Fruit fly (Drosophila melanogaster) whole organism, embryonic: Measurements from ENCODE around the gene Psa.
A peak's percentile ranks its signal among the peaks of the same experiment; 100 is the strongest.

ENCODE experiments used
- Aef1 ChIP-seq: fragments of 200-800 bp; sonication (Bioruptor generic); IDR thresholded peaks from 3 replicates; pipeline ENCODE4 v1.3.6; 2022; ENCODE audit warnings: missing biosample characterization, missing genetic modification characterization
- Atf3 ChIP-seq: fragments of 200-800 bp; sonication (Bioruptor generic); optimal IDR thresholded peaks from 3 replicates; lab custom pipeline; 2016; ENCODE audit warnings: missing biosample characterization, missing genetic modification characterization
- CG12104 ChIP-seq: fragments of 200-800 bp; sonication (Bioruptor generic); optimal IDR thresholded peaks from 3 replicates; lab custom pipeline; 2016; ENCODE audit warnings: missing biosample characterization, missing genetic modification characterization
- CG12769 ChIP-seq: fragments of 200-800 bp; sonication (Bioruptor generic); optimal IDR thresholded peaks from 2 replicates; lab custom pipeline; 2019; ENCODE audit warnings: missing biosample characterization, mild to moderate bottlenecking, missing genetic modification characterization, moderate library complexity
- CG14860 ChIP-seq: fragments of 200-800 bp; sonication (Bioruptor generic); IDR thresholded peaks from 3 replicates; pipeline ENCODE4 v1.3.6; 2022; ENCODE audit warnings: missing biosample characterization, missing genetic modification characterization; ENCODE audit not compliant: partially characterized antibody
- CG15514 ChIP-seq: fragments of 200-800 bp; sonication (Bioruptor generic); optimal IDR thresholded peaks from 3 replicates; lab custom pipeline; 2017; ENCODE audit warnings: missing biosample characterization, missing genetic modification characterization, mild to moderate bottlenecking, moderate library complexity, missing genetic modification reagents
- CG16813 ChIP-seq: fragments of 200-800 bp; sonication (Bioruptor generic); IDR thresholded peaks from 3 replicates; pipeline ENCODE4 v1.3.6; 2022; ENCODE audit warnings: missing biosample characterization, missing genetic modification characterization; ENCODE audit not compliant: partially characterized antibody
- CG16863 ChIP-seq: fragments of 200-800 bp; sonication (Bioruptor generic); optimal IDR thresholded peaks from 3 replicates; lab custom pipeline; 2016; ENCODE audit warnings: missing biosample characterization, missing genetic modification characterization
- CG18476 ChIP-seq: fragments of 200-800 bp; sonication (Bioruptor generic); optimal IDR thresholded peaks from 2 replicates; lab custom pipeline; 2016; ENCODE audit warnings: missing biosample characterization, mild to moderate bottlenecking, missing genetic modification characterization
- CG2199 ChIP-seq: fragments of 200-800 bp; sonication (Bioruptor generic); IDR thresholded peaks from 3 replicates; pipeline ENCODE4 v1.3.6; 2022; ENCODE audit warnings: missing biosample characterization, missing genetic modification characterization
- CG31388 ChIP-seq: fragments of 200-800 bp; sonication (Bioruptor generic); optimal IDR thresholded peaks from 2 replicates; lab custom pipeline; 2016; ENCODE audit warnings: missing biosample characterization, missing genetic modification characterization
- CG34422 ChIP-seq: fragments of 200-800 bp; sonication (Bioruptor generic); IDR thresholded peaks from 3 replicates; pipeline ENCODE4 v1.3.6; 2022; ENCODE audit warnings: missing biosample characterization, missing genetic modification characterization
- CG3847 ChIP-seq: fragments of 200-800 bp; sonication (Bioruptor generic); IDR thresholded peaks from 2 replicates; pipeline ENCODE4 v1.3.6; 2022; ENCODE audit warnings: missing biosample characterization, missing genetic modification characterization
- CG4854 ChIP-seq: fragments of 200-800 bp; sonication (Bioruptor generic); optimal IDR thresholded peaks from 2 replicates; lab custom pipeline; 2016; ENCODE audit warnings: missing biosample characterization, missing genetic modification characterization, inconsistent platforms
- CG9437 ChIP-seq: fragments of 200-800 bp; sonication (Bioruptor generic); optimal IDR thresholded peaks from 2 replicates; lab custom pipeline; 2018; ENCODE audit warnings: missing biosample characterization, mild to moderate bottlenecking, missing genetic modification characterization
- CTCF ChIP-seq: fragments of 200-800 bp; sonication (Bioruptor generic); optimal IDR thresholded peaks from 2 replicates; lab custom pipeline; 2017; ENCODE audit warnings: missing biosample characterization, mild to moderate bottlenecking, missing genetic modification characterization, moderate library complexity
- D19B ChIP-seq: fragments of 200-800 bp; sonication (Bioruptor generic); optimal IDR thresholded peaks from 2 replicates; lab custom pipeline; 2017; ENCODE audit warnings: missing biosample characterization, mild to moderate bottlenecking, missing genetic modification characterization
- Dad ChIP-seq: fragments of 200-800 bp; sonication (Bioruptor generic); optimal IDR thresholded peaks from 3 replicates; lab custom pipeline; 2016; ENCODE audit warnings: missing biosample characterization, missing genetic modification characterization
- Dbx ChIP-seq: fragments of 200-800 bp; sonication (Bioruptor generic); IDR thresholded peaks from 3 replicates; pipeline ENCODE4 v1.3.6; 2022; ENCODE audit warnings: missing biosample characterization, missing genetic modification characterization
- Dip2 ChIP-seq: fragments of 200-800 bp; sonication (Bioruptor generic); IDR thresholded peaks from 2 replicates; pipeline ENCODE4 v1.3.6; 2022; ENCODE audit warnings: missing biosample characterization, missing genetic modification characterization
- Ets65A ChIP-seq: fragments of 200-800 bp; sonication (Bioruptor generic); peaks from one replicate; lab custom pipeline; 2016; ENCODE audit warnings: missing biosample characterization, missing genetic modification characterization
- Hmr ChIP-seq: fragments of 200-800 bp; sonication (Bioruptor generic); optimal IDR thresholded peaks from 3 replicates; lab custom pipeline; 2017; ENCODE audit warnings: mild to moderate bottlenecking, missing biosample characterization, missing genetic modification reagents, missing genetic modification characterization
- Med ChIP-seq: fragments of 200-800 bp; sonication (Bioruptor generic); peaks from one replicate; lab custom pipeline; 2016; ENCODE audit warnings: missing biosample characterization, missing genetic modification characterization, mild to moderate bottlenecking, inconsistent platforms, moderate library complexity
- Optix ChIP-seq: fragments of 200-800 bp; sonication (Bioruptor generic); IDR thresholded peaks from 3 replicates; pipeline ENCODE4 v1.3.6; 2022; ENCODE audit warnings: missing biosample characterization, missing genetic modification characterization
- Pdp1 ChIP-seq, 2 experiments: fragments of 200-800 bp; sonication (Bioruptor generic); optimal IDR thresholded peaks; 3 replicates each; lab custom pipeline; 2016; ENCODE audit warnings: missing biosample characterization in 2 of 2, missing genetic modification characterization in 2 of 2, mild to moderate bottlenecking in 1 of 2, moderate library complexity in 1 of 2
- Side ChIP-seq: fragments of 200-800 bp; sonication (Bioruptor generic); optimal IDR thresholded peaks from 2 replicates; lab custom pipeline; 2016; ENCODE audit warnings: missing biosample characterization, missing genetic modification characterization
- ato ChIP-seq: fragments of 200-800 bp; sonication (Bioruptor generic); IDR thresholded peaks from 2 replicates; pipeline ENCODE4 v1.3.6; 2022; ENCODE audit warnings: missing biosample characterization, missing genetic modification characterization; ENCODE audit not compliant: partially characterized antibody
- chinmo ChIP-seq: fragments of 200-800 bp; sonication (Bioruptor generic); IDR thresholded peaks from 4 replicates; pipeline ENCODE4 v1.3.6; 2022; ENCODE audit warnings: missing biosample characterization, missing genetic modification characterization; ENCODE audit not compliant: partially characterized antibody
- crol ChIP-seq: fragments of 200-800 bp; sonication (Bioruptor generic); IDR thresholded peaks from 2 replicates; pipeline ENCODE4 v1.3.6; 2022; ENCODE audit warnings: missing biosample characterization, missing genetic modification characterization
- cwo ChIP-seq: fragments of 200-800 bp; sonication (Bioruptor generic); optimal IDR thresholded peaks from 3 replicates; lab custom pipeline; 2017; ENCODE audit warnings: missing biosample characterization, missing genetic modification characterization, mild to moderate bottlenecking, moderate library complexity, missing genetic modification reagents
- dpn ChIP-seq, 2 experiments: fragments of 200-800 bp; sonication (Bioruptor generic); optimal IDR thresholded peaks; 3 replicates each; lab custom pipeline; 2016; ENCODE audit warnings: missing biosample characterization in 2 of 2, missing genetic modification characterization in 2 of 2
- insv ChIP-seq, 2 experiments: fragments of 200-800 bp; sonication (Bioruptor generic); optimal IDR thresholded peaks; 3 replicates each; lab custom pipeline; 2016 to 2018; ENCODE audit warnings: missing biosample characterization in 2 of 2, missing genetic modification characterization in 2 of 2
- kay ChIP-seq: fragments of 200-800 bp; sonication (Bioruptor generic); optimal IDR thresholded peaks from 2 replicates; lab custom pipeline; 2016; ENCODE audit warnings: missing biosample characterization, missing genetic modification characterization
- lmd ChIP-seq: fragments of 200-800 bp; sonication (Bioruptor generic); IDR thresholded peaks from 2 replicates; pipeline ENCODE4 v1.3.6; 2022; ENCODE audit warnings: missing biosample characterization, missing genetic modification characterization
- mld ChIP-seq: fragments of 200-800 bp; sonication (Bioruptor generic); IDR thresholded peaks from 3 replicates; pipeline ENCODE4 v1.3.6; 2022; ENCODE audit warnings: missing biosample characterization, missing genetic modification characterization; ENCODE audit not compliant: partially characterized antibody
- odd ChIP-seq: fragments of 200-800 bp; sonication (Bioruptor generic); optimal IDR thresholded peaks from 2 replicates; lab custom pipeline; 2017; ENCODE audit warnings: missing biosample characterization, mild to moderate bottlenecking, missing genetic modification characterization
- pho ChIP-seq: fragments of 200-800 bp; sonication (Bioruptor generic); optimal IDR thresholded peaks from 2 replicates; lab custom pipeline; 2016; ENCODE audit warnings: missing biosample characterization, missing genetic modification characterization
- run ChIP-seq: fragments of 200-800 bp; sonication (Bioruptor generic); optimal IDR thresholded peaks from 3 replicates; lab custom pipeline; 2018; ENCODE audit warnings: missing biosample characterization, mild to moderate bottlenecking, missing genetic modification characterization
- sd ChIP-seq: fragments of 200-800 bp; sonication (Bioruptor generic); optimal IDR thresholded peaks from 3 replicates; lab custom pipeline; 2018; ENCODE audit warnings: missing biosample characterization, mild to moderate bottlenecking, missing genetic modification characterization, moderate library complexity
- sima ChIP-seq: fragments of 200-800 bp; sonication (Bioruptor generic); optimal IDR thresholded peaks from 2 replicates; lab custom pipeline; 2016; ENCODE audit warnings: missing biosample characterization, missing genetic modification characterization
- slbo ChIP-seq: fragments of 200-800 bp; sonication (Bioruptor generic); IDR thresholded peaks from 2 replicates; pipeline ENCODE4 v1.3.6; 2022; ENCODE audit warnings: missing biosample characterization, missing genetic modification characterization
- so ChIP-seq: fragments of 200-800 bp; sonication (Bioruptor generic); IDR thresholded peaks from 3 replicates; pipeline ENCODE4 v1.3.6; 2022; ENCODE audit warnings: missing biosample characterization, missing genetic modification characterization
- tgo ChIP-seq: fragments of 200-800 bp; sonication (Bioruptor generic); IDR thresholded peaks from 3 replicates; pipeline ENCODE4 v1.3.6; 2022; ENCODE audit warnings: missing biosample characterization, missing genetic modification characterization
- tna ChIP-seq: fragments of 200-800 bp; sonication (Bioruptor generic); IDR thresholded peaks from 2 replicates; pipeline ENCODE4 v1.3.6; 2022; ENCODE audit warnings: missing biosample characterization, missing genetic modification characterization; ENCODE audit not compliant: partially characterized antibody
- zfh2 ChIP-seq: fragments of 200-800 bp; sonication (Bioruptor generic); optimal IDR thresholded peaks from 2 replicates; lab custom pipeline; 2016; ENCODE audit warnings: missing biosample characterization, missing genetic modification characterization

The Psa gene

DNA sequence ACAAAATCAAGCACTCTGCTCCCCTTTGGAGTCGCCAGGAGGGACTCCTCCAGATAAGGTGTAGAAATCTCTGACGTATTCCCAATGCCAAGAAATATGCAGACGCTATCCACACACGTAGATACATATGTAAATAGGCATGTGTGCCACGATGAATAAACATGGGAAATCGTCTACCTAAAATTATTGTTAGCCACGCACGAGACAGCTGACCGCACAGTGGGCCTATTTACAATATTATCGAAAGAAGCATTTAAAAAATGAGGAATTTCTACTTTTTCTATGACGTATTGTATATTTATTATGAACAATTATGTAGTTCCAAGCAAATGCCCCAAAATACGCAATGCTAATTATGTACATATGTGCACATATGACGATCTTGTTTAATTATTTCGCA lies 46.5 kb downstream of the Psa start (continued):
- TF ChIP-seq kay (GFP tag; lab: Kevin White, UChicago) (peak; percentile 19), tgo (GFP tag; lab: Robert Waterston, UW) (no peak; the same call in 2 of the 3 replicates), Dbx (GFP tag; lab: Robert Waterston, UW) (0 out of 3 replicates have a peak, but pooled peaks have one; percentile 24), D19B (GFP tag; lab: Kevin White, UChicago) (no peak)

DNA sequence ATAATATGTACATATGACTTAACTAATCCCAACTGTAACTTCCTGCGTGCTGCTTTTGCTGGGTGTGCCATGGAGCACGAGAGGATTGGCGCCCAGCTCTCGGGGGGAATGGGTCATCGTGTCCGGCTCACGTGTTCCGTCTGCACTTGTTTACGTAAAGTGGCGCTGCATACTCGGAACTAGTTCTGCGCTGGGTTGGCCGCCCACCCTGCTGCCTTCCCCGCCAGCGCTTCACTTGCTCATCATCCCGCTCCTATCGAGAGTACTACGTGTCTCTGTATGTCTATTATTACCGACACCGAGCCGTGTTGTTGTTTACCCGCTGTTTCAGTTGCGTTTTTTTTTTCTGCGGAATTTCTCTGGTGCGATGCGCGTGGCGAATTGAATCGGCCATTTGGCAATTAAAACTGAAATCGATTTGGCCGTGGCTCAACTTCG lies 47.0 kb downstream of the Psa start:
- TF ChIP-seq CG16863 (no peak), Atf3 (GFP tag; lab: Kevin White, UChicago) (no peak), CTCF (GFP tag; lab: Kevin White, UChicago) (peak; percentile 21), so (GFP tag; lab: Robert Waterston, UW) (peak; percentile 49; the same call in 1 of the 3 replicates), crol (GFP tag; lab: Robert Waterston, UW) (peak; percentile 84), sd (peak; percentile 51), Pdp1 (GFP tag; optimal IDR thresholded peaks at IDR 0.05; lab: Kevin White, UChicago) (peak in 1 of 2 experiments; percentile 4), ato (GFP tag; lab: Robert Waterston, UW) (0 out of 2 replicates have a peak, but pooled peaks have one; percentile 32), CG34422 (GFP tag; lab: Robert Waterston, UW) (no peak), CG14860 (GFP tag; lab: Robert Waterston, UW) (0 out of 3 replicates have a peak, but pooled peaks have one; percentile 38), CG12769 (tag; lab: Kevin White, UChicago) (peak; percentile 16), CG31388 (no peak), CG15514 (peak; percentile 97), tna (GFP tag; lab: Robert Waterston, UW) (0 out of 2 replicates have a peak, but pooled peaks have one; percentile 17), dpn (GFP tag; optimal IDR thresholded peaks at IDR 0.05; lab: Kevin White, UChicago) (no peak), cwo (GFP tag; lab: Kevin White, UChicago) (peak; percentile 64), chinmo (peak; percentile 81; the same call in 1 of the 4 replicates), Hmr (GFP tag; lab: Kevin White, UChicago) (no peak), odd (GFP tag; lab: Kevin White, UChicago) (no peak), CG2199 (GFP tag; lab: Robert Waterston, UW) (0 out of 3 replicates have a peak, but pooled peaks have one; percentile 27), sima (no peak), zfh2 (no peak), CG18476 (GFP tag; lab: Kevin White, UChicago) (no peak), mld (GFP tag; lab: Robert Waterston, UW) (0 out of 3 replicates have a peak, but pooled peaks have one; percentile 35), Dad (no peak), pho (GFP tag; lab: Kevin White, UChicago) (no peak), CG4854 (no peak), CG9437 (GFP tag; lab: Kevin White, UChicago) (peak; percentile 83)

DNA sequence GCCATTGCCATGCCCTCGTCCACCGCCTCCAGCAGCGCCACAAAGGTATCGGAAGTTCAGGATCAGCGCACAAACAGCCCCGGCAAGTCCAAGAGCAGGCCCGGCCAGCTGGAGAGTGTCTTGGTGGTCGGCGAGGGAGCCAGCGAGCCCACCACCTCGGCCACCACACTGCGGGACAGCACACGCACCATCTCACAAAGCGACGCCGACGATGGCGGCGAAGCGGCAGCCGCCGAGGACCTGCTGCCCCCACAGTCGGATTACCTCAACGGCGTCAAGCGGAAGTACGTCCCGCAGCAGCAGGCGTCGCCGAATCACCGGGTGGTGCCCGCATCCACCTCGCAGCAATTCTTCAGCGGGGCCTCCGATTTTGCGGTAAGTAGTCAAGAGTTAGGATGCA lies 48.3 kb downstream of the Psa start:
- TF ChIP-seq Side (no peak), lmd (GFP tag; lab: Robert Waterston, UW) (no peak), insv (GFP tag; optimal IDR thresholded peaks at IDR 0.05; lab: Kevin White, UChicago) (no peak), CG3847 (GFP tag; lab: Robert Waterston, UW) (0 out of 2 replicates have a peak, but pooled peaks have one; percentile 25), CG12104 (GFP tag; lab: Kevin White, UChicago) (no peak), Optix (no peak), run (no peak), Med (GFP tag; lab: Kevin White, UChicago) (peak; percentile 33), Ets65A (GFP tag; lab: Kevin White, UChicago) (peak; percentile 85), Dbx (GFP tag; lab: Robert Waterston, UW) (0 out of 3 replicates have a peak, but pooled peaks have one; percentile 20), Dip2 (GFP tag; lab: Robert Waterston, UW) (no peak), slbo (GFP tag; lab: Robert Waterston, UW) (0 out of 2 replicates have a peak, but pooled peaks have one; percentile 9), CG34422 (GFP tag; lab: Robert Waterston, UW) (no peak), Aef1 (no peak), CG16813 (GFP tag; lab: Robert Waterston, UW) (0 out of 3 replicates have a peak, but pooled peaks have one; percentile 7)
